Worm (Caenorhabditis elegans): Measurements from ENCODE around the gene col-111.

col-111 gene

DNA sequence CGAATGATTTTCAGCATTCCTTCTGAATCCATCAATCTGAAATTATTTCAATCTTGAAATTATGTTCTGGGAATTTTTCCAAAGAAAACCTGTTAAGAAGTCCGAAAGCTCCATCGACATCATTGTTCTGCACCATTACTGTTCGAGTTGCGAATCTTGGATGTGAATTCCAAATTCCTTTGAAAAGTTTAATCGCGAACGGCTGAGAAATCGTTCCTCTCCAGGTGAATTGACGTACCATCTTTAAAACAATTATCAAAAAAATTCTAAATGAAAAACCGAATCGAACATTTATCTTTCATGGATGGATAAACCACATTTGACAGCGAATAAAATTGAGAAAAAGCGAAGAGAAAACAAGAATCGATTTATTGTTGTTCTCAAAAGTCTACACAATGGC is 1.5 kb upstream of the col-111 start, which contains the start of gene mrps-21:
TSS of gene mrps-21 (minus strand) at position 241 of the 400 bp plus-strand sequence.
- no peak for TF ChIP-seq unc-62 (GFP tag; optimal IDR thresholded peaks at IDR 0.05)

DNA sequence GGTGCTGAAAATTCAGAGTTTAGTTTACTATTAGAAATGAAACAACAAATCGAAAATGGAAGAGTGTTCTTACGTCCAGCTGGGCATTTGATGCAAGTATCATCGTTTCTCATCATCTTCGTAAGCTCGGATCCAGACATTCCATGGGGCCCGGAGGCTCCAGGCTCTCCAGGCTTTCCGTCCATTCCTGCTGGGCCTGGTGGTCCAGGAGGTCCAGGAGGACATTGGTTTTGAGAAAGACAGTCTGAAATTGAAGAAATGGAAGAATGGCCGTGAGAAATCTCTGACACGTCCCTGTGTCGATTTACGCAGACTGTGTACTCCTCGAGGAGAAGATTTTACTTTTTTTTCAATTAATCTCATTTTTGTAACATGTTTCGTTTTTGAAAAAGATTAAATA is 1.4 kb downstream of the col-111 start:
- no peak for TF ChIP-seq unc-62 (GFP tag; optimal IDR thresholded peaks at IDR 0.05)

DNA sequence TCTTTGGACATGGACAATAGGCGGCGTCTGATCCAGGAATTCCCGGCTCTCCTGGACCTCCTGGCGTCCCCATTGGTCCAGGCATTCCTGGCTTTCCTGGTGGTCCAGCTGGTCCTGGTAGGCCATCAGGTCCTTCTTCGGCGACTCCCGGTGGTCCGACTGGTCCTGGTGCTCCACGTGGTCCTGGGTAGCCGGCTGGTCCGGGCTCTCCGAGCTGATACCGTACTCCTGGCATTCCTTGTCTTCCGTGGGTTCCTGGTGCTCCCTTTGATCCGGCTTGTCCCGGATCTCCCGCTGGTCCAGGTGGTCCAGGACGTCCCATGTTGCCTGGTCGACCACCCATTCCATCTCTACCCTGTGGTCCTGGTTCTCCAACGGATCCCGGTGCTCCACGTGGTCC is 1.8 kb downstream of the col-111 start:
- no peak for TF ChIP-seq unc-62 (GFP tag; optimal IDR thresholded peaks at IDR 0.05)

DNA sequence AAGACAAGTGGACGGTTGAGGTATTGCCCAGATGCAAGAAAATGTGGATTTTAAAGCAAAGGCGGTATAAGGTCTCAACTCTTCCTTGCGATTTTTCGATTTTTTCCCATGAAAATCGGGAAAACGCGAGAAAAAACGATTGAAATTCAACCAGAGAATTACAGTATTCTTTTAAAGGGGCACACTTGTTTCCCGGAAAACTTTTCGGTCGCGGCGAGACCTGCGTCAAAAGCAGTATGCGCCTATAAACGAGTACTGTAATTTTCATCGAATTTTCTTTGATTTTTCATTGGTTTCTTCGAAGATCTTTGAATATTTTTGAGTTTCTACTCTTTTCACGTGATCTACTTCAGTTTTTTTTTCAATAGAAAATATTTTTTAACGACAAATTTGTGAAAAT is 4.1 kb downstream of the col-111 start:
- no peak for TF ChIP-seq unc-62 (GFP tag; optimal IDR thresholded peaks at IDR 0.05)

DNA sequence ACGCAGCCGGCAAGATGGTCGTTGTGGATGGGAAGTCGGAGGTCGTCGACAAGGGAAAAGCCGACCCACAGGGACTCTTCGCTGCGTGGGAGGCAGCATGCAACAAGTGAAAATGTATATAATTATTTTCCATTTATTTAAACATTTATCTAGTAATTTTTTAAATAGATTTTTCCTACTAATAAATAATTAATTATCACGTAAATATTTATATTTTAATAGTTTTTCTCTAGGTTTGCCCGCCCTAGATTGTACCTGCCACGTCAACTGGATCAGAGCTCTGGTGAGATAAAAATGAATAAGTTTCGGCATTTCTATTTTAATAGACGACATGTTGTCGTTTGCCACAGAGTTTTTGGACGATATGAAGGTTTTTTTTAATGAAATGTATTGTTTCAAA is 4.8 kb downstream of the col-111 start, which contains the start of gene psr-1:
TSS of gene psr-1 (plus strand) at position 301 of the 400 bp plus-strand sequence.
- no peak for TF ChIP-seq unc-62 (GFP tag; optimal IDR thresholded peaks at IDR 0.05)

DNA sequence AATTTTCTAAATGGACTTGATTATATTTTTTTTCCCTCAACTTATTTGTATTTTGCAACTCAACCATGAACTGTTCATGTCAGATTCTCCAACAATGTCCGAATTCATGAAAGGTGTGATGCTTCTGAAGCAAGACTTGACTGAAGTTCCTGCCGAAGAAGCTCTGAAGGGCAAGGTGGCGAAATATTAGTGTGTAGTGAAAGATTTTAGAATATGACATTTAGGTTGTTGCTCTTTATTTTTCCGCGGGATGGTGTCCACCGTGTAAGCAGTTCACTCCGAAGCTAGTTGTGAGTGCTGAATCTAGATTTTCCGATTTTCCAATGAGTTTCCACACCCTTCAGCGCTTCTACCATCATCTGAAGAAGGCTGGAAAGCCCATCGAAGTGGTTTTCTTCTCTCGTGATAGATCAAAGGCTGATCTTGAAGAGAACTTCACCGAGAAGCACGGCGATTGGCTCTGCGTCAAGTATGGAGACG is 5.4 kb downstream of the col-111 start, which contains the start of gene F29B9.5:
TSS of gene F29B9.5 (plus strand) at position 51 of the 480 bp plus-strand sequence.
- no peak for TF ChIP-seq unc-62 (GFP tag; optimal IDR thresholded peaks at IDR 0.05)

DNA sequence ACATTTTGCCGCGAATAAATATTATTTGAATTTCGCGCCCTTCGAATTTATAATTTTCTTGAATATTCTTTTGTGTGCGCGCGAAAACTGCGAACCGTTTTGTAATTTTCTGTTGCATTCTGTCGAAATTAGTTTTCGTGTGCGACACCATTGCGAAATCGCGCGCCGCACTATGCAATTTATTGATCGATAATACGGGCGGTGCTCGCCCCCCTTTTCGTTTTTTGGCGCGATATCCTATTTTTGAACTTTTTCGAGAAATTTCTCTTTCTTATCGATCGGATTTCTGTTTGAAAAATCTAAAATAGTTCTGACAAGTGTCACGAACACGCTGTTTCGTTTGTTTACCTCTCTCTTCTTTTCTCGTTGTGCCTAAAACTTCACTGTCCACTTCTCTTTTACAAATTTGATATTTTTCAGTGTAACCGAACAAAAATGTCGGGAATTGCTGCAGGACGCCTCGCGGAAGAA is 7.1 kb downstream of the col-111 start, which contains the start of gene ubc-9:
TSS of gene ubc-9 (plus strand) at position 421 of the 471 bp plus-strand sequence.
- no peak for TF ChIP-seq unc-62 (GFP tag; optimal IDR thresholded peaks at IDR 0.05)

DNA sequence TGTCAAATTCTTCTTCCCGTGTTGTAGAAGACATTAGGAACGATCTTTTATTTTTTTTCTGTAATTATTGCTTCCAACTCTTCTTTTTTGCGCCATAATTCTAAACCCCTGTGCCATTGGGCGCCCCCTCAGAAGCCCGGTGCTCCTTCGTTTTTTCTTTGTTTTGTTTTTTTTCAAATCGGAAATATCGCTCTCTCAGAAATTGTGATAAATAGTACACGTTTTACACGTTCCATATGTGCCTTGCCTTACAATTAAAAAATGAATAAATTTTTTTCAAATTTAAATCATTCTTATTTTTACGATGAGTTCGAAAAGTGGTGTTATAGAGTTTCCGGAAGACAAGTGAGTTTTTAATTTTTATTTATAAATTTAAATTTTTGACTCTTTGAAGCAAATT is 8.3 kb downstream of the col-111 start, which contains the start of gene F29B9.7:
TSS of gene F29B9.7 (plus strand) at position 301 of the 400 bp plus-strand sequence.
- no peak for TF ChIP-seq unc-62 (GFP tag; optimal IDR thresholded peaks at IDR 0.05)

DNA sequence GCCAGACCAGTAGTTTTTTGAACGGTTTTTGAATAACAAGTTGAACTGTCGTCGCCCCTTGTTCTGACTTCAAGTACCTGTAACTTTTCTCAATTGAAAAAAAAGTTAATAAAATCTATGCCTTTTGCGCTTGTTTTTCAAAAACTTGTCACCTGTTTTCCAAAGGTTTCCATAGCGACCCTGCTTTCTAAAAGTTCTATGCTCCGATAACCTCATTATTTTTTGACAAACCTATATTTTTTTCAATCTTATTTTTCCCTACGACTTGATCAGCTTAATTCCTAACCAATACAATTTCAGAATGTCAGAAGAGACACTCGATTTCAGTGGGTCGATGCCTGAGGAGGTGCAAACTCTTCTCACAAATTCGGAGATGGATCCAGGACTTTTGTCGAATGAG is 10.4 kb downstream of the col-111 start, which contains the start of gene F29B9.8:
TSS of gene F29B9.8 (plus strand) at position 301 of the 400 bp plus-strand sequence.
- no peak for TF ChIP-seq unc-62 (GFP tag; optimal IDR thresholded peaks at IDR 0.05)

DNA sequence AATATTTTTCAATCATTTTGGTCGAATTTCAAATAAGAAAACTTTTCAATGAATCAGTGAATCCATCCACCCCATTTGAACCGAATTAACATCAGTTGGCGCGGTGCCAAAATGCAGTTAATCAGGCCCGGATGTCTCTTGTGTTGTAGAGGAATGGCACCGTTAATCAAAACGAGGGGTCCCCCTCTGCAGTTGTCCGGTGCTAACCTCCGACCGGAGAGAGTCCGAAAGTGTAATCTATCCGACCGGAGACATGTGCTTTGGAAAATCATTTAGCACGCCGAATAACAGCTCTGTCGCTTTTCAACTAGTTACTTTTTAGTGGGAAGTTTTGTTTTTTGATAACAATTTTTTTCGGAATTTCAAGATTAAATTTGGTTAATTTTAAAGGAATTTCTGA is 12.5 kb downstream of the col-111 start:
- no peak for TF ChIP-seq unc-62 (GFP tag; optimal IDR thresholded peaks at IDR 0.05)

DNA sequence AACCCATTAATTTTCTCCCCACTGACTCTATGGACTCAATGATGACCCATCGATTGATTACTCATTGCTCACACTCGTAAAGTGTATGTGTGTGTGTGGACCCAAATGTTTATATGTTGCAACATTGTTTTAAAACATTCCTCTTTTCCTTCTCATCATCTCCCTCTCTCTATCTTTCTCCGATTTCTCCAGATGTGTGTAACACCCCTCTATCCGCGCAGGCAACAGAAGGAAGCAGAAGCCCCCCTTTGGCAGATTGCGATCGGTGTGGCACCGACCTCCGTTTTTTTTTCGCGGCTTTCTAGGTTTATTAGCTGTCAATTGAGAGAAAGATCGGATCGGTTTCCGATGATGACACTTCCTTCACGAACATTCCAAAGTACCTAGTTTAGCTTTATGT is 14.2 kb downstream of the col-111 start:
- TF ChIP-seq unc-62 (GFP tag; optimal IDR thresholded peaks at IDR 0.05): no peak

DNA sequence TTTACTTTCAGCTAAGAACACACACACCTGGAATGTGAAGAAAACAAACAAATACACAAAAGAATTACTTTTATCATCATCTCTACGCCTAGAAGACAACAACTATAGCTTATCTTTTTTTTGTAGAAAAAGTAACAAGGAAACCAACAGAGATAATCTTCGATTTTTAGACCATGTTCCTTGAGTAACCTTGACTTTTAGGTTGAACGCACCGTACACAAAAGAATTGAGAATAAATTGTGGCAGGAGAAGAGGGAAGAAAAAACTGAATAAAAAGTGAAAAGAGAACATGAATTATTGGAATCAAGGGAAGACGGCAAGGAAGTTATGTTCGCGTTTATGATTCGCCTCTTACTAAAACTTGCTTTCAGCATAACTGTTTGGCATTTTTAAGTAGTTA is 16.8 kb downstream of the col-111 start:
- no peak for TF ChIP-seq unc-62 (GFP tag; optimal IDR thresholded peaks at IDR 0.05)

DNA sequence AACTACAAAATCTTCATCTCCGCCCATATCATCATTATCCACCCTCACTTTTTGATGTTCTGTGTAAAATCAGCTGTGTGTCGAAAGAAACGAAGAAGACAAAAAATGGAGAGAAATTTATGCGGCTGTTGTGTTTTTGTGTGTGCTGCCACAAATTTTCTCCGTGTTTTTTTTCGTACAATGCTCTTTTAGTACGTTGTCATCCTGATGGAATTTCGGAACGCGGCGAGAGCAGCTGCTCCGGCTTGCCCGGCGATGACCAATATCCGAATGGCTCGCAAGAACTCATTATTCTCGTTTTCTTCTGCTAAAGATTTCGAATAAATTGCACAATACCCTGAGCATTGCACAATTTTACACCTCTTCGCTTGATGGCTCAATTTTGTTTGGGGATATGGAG is 18.4 kb downstream of the col-111 start:
- TF ChIP-seq unc-62 (GFP tag; optimal IDR thresholded peaks at IDR 0.05): no peak

DNA sequence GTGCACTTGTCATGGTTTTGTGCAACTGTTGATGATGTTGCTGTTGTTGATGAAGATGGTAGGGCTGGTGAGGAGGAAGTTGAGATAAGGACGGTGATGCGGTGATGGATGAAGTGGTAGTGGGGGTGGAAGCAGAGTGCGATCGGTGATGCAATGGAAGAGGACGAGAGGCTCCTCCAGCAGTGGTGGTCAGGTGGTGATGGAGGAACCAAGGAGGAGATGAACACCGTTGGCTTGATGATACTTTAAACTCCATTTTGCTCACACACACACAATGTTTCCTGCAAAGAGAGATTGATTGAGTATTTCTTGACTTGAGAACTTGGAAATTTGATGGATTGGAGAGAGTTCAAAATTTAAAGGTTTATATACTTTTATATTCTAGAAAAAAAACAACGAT is 19.9 kb downstream of the col-111 start, which contains the start of gene F19C7.8:
TSS of gene F19C7.8 (minus strand) at position 256 of the 400 bp plus-strand sequence.
- no peak for TF ChIP-seq unc-62 (GFP tag; optimal IDR thresholded peaks at IDR 0.05)

DNA sequence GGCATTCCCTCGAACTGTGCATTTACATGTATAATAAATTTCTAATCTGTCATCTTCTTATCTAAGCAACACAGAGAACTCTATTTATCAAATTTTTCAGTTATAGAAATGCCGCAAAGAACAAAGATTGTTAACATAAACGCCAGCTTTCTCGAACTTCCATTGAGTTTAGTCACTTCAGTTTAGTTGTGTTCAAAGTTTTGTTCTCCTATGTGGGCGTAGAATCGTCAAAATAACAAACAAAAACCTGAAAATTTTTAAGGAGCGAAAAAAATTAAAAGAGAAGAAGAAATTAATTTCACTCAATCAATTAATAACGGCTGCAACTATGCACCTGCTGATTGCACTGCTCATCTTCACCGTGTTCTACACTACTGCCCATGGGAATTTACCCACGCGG is 21.8 kb downstream of the col-111 start, which contains the start of gene R105.5:
TSS of gene R105.5 (plus strand) at position 301 of the 400 bp plus-strand sequence.
- TF ChIP-seq unc-62 (GFP tag; optimal IDR thresholded peaks at IDR 0.05): no peak

DNA sequence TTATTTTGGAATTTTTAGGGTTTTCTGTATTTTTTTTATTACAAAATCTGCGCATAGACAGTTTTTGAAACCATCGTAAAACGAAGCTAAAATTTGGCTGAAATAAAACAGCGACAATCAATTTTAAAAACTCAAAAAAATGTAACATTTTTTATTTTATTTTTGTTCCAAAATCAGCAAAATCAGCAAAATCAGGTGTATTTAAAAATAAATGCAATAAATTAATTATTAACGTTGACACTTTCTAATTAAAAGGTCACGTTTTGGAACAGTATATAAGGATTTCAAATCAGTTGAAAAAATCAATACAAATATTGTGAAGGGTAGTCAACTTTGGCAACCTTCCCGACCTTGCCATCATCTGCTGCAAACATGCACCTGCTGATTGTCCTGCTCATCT is 24.4 kb downstream of the col-111 start, which contains the start of gene R105.1:
TSS of gene R105.1 (plus strand) at position 301 of the 400 bp plus-strand sequence.
- TF ChIP-seq unc-62 (GFP tag; optimal IDR thresholded peaks at IDR 0.05): no peak

DNA sequence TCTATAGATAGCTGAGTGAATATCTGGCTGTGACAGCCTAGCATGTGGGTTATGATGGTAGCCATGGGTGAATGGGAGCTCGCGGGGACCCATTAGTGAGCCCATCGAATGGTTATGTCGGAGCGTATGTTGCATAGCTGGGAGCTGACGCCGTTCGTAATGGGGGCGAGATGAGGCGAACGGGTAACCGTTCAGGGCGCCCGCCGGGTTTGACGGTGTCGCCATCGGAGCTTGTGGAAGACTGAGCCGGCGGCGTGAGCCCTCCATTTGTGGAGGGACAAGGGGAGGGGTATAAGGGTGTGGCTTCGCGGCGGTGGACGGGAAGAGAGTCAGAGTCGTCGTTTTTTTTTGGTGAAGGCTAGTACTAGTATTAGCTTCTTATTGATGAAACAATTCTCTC is 33.9 kb downstream of the col-111 start:
- TF ChIP-seq unc-62 (GFP tag; optimal IDR thresholded peaks at IDR 0.05): no peak
